Worm (Caenorhabditis elegans) whole organism, L1 larva: ENCODE data around the gene msp-78.

Source experiments
- efl-1 ChIP-seq, 4 experiments: fragments of 150-350 bp; optimal IDR thresholded peaks in 3 of 4; peaks in 1 of 4; 1 replicate in 1 of 4; 2 replicates in 3 of 4; lab custom pipeline; 2014; ENCODE audit warnings: missing biosample characterization in 2 of 4, missing genetic modification characterization in 2 of 4, missing genetic modification reagents in 2 of 4
- elt-2 ChIP-seq: sonication (generic microtip); optimal IDR thresholded peaks from 2 replicates; lab custom pipeline; 2016; ENCODE audit warnings: missing genetic modification characterization, mild to moderate bottlenecking, inconsistent platforms, missing compliant biosample characterization, missing genetic modification reagents
- elt-3 ChIP-seq, 6 experiments: fragments of 150-350 bp in 1 of 6; sonication (generic microtip); optimal IDR thresholded peaks; 2 replicates each; lab custom pipeline; 2017 to 2018; ENCODE audit warnings: missing biosample characterization in 6 of 6, missing genetic modification characterization in 6 of 6, inconsistent platforms in 1 of 6
- fos-1 ChIP-seq: fragments of 150-350 bp; optimal IDR thresholded peaks from 2 replicates; lab custom pipeline; 2014; ENCODE audit warnings: missing biosample characterization, missing genetic modification characterization
- hlh-4 ChIP-seq: sonication (generic microtip); optimal IDR thresholded peaks from 2 replicates; lab custom pipeline; 2016; ENCODE audit warnings: mild to moderate bottlenecking, missing genetic modification characterization, missing compliant biosample characterization
- nhr-12 ChIP-seq: sonication (generic microtip); optimal IDR thresholded peaks from 2 replicates; lab custom pipeline; 2017; ENCODE audit warnings: missing biosample characterization, missing genetic modification characterization
- nhr-77 ChIP-seq: fragments of 150-350 bp; optimal IDR thresholded peaks from 2 replicates; lab custom pipeline; 2014; ENCODE audit warnings: missing biosample characterization, missing genetic modification characterization
- nhr-84 ChIP-seq: sonication (generic microtip); optimal IDR thresholded peaks from 2 replicates; lab custom pipeline; 2017; ENCODE audit warnings: missing biosample characterization, missing genetic modification characterization
- nhr-90 ChIP-seq: sonication (generic microtip); optimal IDR thresholded peaks from 2 replicates; lab custom pipeline; 2016; ENCODE audit warnings: mild to moderate bottlenecking, missing genetic modification characterization, missing compliant biosample characterization; ENCODE audit not compliant: poor library complexity
- snpc-4 ChIP-seq: fragments of 150-350 bp; optimal IDR thresholded peaks from 2 replicates; lab custom pipeline; 2014; ENCODE audit warnings: missing biosample characterization, missing genetic modification characterization
- unc-62 ChIP-seq: fragments of 150-350 bp; optimal IDR thresholded peaks from 2 replicates; lab custom pipeline; 2014; ENCODE audit warnings: missing biosample characterization, missing genetic modification reagents, missing genetic modification characterization
- ztf-11 ChIP-seq, 2 experiments: sonication (generic microtip); optimal IDR thresholded peaks; 2 replicates each; lab custom pipeline; 2016 to 2017; ENCODE audit warnings: missing genetic modification characterization in 2 of 2, missing biosample characterization in 1 of 2, missing compliant biosample characterization in 1 of 2

ce11 chrIV:9778016-9778415 is 8.2 kb downstream of the msp-78 start, which contains the start of gene T13F2.6:
- no peak for TF ChIP-seq efl-1 (optimal IDR thresholded peaks at IDR 0.05; lab: Kevin White, UChicago)
- no peak for TF ChIP-seq efl-1 (GFP tag; optimal IDR thresholded peaks at IDR 0.05 in 1 of 2; lab: Kevin White, UChicago)
- TF ChIP-seq fos-1 (tag; lab: Kevin White, UChicago) = no peak
- no peak for TF ChIP-seq unc-62 (GFP tag; lab: Kevin White, UChicago)
- TF ChIP-seq snpc-4 (tag; lab: Kevin White, UChicago) = no peak
- TF ChIP-seq elt-3 (tag; optimal IDR thresholded peaks at IDR 0.05; lab: Kevin White, UChicago) = no peak
- no peak for TF ChIP-seq nhr-90 (tag; lab: Kevin White, UChicago)
- TF ChIP-seq nhr-77 (tag; lab: Kevin White, UChicago) = no peak
- TF ChIP-seq nhr-12 = no peak
- no peak for TF ChIP-seq hlh-4 (tag; lab: Kevin White, UChicago)
- TF ChIP-seq ztf-11 (tag; optimal IDR thresholded peaks at IDR 0.05; lab: Kevin White, UChicago) = no peak
- TF ChIP-seq elt-2 = no peak
- no peak for TF ChIP-seq nhr-84
